Worm (Caenorhabditis elegans) whole organism, dauer: ENCODE data around the gene hot-4.

Experiments used
- unc-62 ChIP-seq: sonication (generic microtip); optimal IDR thresholded peaks from 2 replicates; lab custom pipeline; 2017; ENCODE audit warnings: missing biosample characterization, missing genetic modification reagents, missing genetic modification characterization

hot-4 gene

ce11 chrIII:6216833-6217466 is at the start of gene hot-4:
Gene hot-4, plus strand, starts transcription at chrIII:6217416.
- no peak for TF ChIP-seq unc-62 (GFP tag; lab: Kevin White, UChicago)

ce11 chrIII:6168497-6169227 is 48.6 kb upstream of the hot-4 start, which contains the start of gene efk-1:
Gene efk-1, minus strand, starts transcription at chrIII:6168547.
- no peak for TF ChIP-seq unc-62 (GFP tag; lab: Kevin White, UChicago)

ce11 chrIII:6170038-6170437 is 47.2 kb upstream of the hot-4 start:
- no peak for TF ChIP-seq unc-62 (GFP tag; lab: Kevin White, UChicago)

ce11 chrIII:6173020-6173597 is 44.1 kb upstream of the hot-4 start, which contains the start of the genes abcf-3 and F42A10.5:
Gene abcf-3, plus strand, starts transcription at chrIII:6173403.
Gene F42A10.5, minus strand, starts transcription at chrIII:6173477.
- no peak for TF ChIP-seq unc-62 (GFP tag; lab: Kevin White, UChicago)

ce11 chrIII:6176172-6176571 is 41.0 kb upstream of the hot-4 start:
- TF ChIP-seq unc-62 (GFP tag; lab: Kevin White, UChicago): no peak

ce11 chrIII:6176761-6177160 is 40.5 kb upstream of the hot-4 start, which contains the start of gene F42A10.6:
Gene F42A10.6, minus strand, starts transcription at chrIII:6176861.
- TF ChIP-seq unc-62 (GFP tag; lab: Kevin White, UChicago): no peak

- no peak for TF ChIP-seq unc-62 (GFP tag; lab: Kevin White, UChicago)
Observed at ce11 chrIII:6177631-6178030, 39.6 kb upstream of the hot-4 start.

- TF ChIP-seq unc-62 (GFP tag; lab: Kevin White, UChicago): no peak
Observed at ce11 chrIII:6178586-6178985, 38.6 kb upstream of the hot-4 start, which contains the start of gene F42A10.7. Gene F42A10.7, minus strand, starts transcription at chrIII:6178686.

- TF ChIP-seq unc-62 (GFP tag; lab: Kevin White, UChicago): no peak
Observed at ce11 chrIII:6179062-6179461, 38.2 kb upstream of the hot-4 start.

ce11 chrIII:6180294-6180693 is 36.9 kb upstream of the hot-4 start:
- no peak for TF ChIP-seq unc-62 (GFP tag; lab: Kevin White, UChicago)

- no peak for TF ChIP-seq unc-62 (GFP tag; lab: Kevin White, UChicago)
Observed at ce11 chrIII:6183118-6183517, 34.1 kb upstream of the hot-4 start, which contains the start of gene nas-28. Gene nas-28, minus strand, starts transcription at chrIII:6183218.

- TF ChIP-seq unc-62 (GFP tag; lab: Kevin White, UChicago): no peak
Observed at ce11 chrIII:6190810-6191209, 26.4 kb upstream of the hot-4 start, which contains the start of gene C23G10.5. Gene C23G10.5, plus strand, starts transcription at chrIII:6191110.

ce11 chrIII:6194480-6194879 is 22.7 kb upstream of the hot-4 start, which contains the start of gene ugt-66:
Gene ugt-66, minus strand, starts transcription at chrIII:6194580.
- TF ChIP-seq unc-62 (GFP tag; lab: Kevin White, UChicago): no peak

- TF ChIP-seq unc-62 (GFP tag; lab: Kevin White, UChicago): no peak
Observed at ce11 chrIII:6195718-6196117, 21.5 kb upstream of the hot-4 start.

- TF ChIP-seq unc-62 (GFP tag; lab: Kevin White, UChicago): no peak
Observed at ce11 chrIII:6198378-6199234, 18.6 kb upstream of the hot-4 start, which contains the start of the genes C23G10.7 and rpn-2. Gene C23G10.7, minus strand, starts transcription at chrIII:6198414. Gene rpn-2, plus strand, starts transcription at chrIII:6199184.
